Worm (Caenorhabditis elegans): ENCODE data around the gene F25E5.8.

Gene F25E5.8

DNA sequence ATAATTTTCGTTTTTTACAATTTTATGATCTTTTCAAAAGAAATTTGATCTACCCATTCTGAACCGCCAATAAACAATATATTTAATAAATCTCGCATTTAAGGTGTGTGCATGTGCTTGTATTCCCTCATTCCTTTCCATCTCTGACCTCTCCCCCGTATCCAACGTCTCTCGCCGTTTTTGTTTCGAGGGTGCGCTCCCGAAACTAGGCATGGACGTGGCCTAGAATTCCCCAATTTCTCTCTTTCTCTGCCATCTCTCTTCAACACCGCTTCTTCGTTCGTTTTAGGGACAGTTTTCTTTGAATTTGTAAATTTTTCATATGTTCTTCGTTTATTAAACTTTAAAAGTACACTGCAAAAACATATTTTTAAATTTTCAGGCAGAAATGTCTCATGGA lies 29.8 kb downstream of the F25E5.8 start, which contains the start of gene F25E5.1 (continued):
- TF ChIP-seq tlp-1 (tag; optimal IDR thresholded peaks at IDR 0.05) = no peak
- TF ChIP-seq C16A3.4 (tag; optimal IDR thresholded peaks at IDR 0.05) = peak; percentile 29
- no peak for TF ChIP-seq nhr-237 (tag; optimal IDR thresholded peaks at IDR 0.05)
- TF ChIP-seq vab-15 (tag; optimal IDR thresholded peaks at IDR 0.05) = no peak
- no peak for TF ChIP-seq sptf-1 (tag; optimal IDR thresholded peaks at IDR 0.05)
- peak; percentile 44 for TF ChIP-seq irx-1 (tag; optimal IDR thresholded peaks at IDR 0.05)
- no peak for TF ChIP-seq hlh-17 (GFP tag; optimal IDR thresholded peaks at IDR 0.05; ENCODE audit: borderline replicate concordance)
- TF ChIP-seq aly-2 (tag; optimal IDR thresholded peaks at IDR 0.05) = no peak
- TF ChIP-seq unc-86 (tag; optimal IDR thresholded peaks at IDR 0.05) = peak; percentile 47
- peak; percentile 93 for TF ChIP-seq lin-14 (GFP tag; optimal IDR thresholded peaks at IDR 0.05)
- TF ChIP-seq ceh-82 (tag; optimal IDR thresholded peaks at IDR 0.05) = peak; percentile 42 to 73 (median 65)
- no peak for TF ChIP-seq mef-2 (tag; optimal IDR thresholded peaks at IDR 0.05)
- peak; percentile 61 for TF ChIP-seq nhr-90 (tag; optimal IDR thresholded peaks at IDR 0.05; ENCODE audit: poor library complexity)
- no peak for TF ChIP-seq lin-39 (tag; optimal IDR thresholded peaks at IDR 0.05)
- TF ChIP-seq nhr-19 (GFP tag; conservative IDR thresholded peaks at IDR 0.05) = peak; percentile 70
- TF ChIP-seq unc-130 (tag; optimal IDR thresholded peaks at IDR 0.05) = no peak
- peak; percentile 55 to 75 for TF ChIP-seq lsy-2 (tag; optimal IDR thresholded peaks at IDR 0.05)
- TF ChIP-seq ces-1 (GFP tag; optimal IDR thresholded peaks at IDR 0.05) = no peak
- TF ChIP-seq ceh-90 (tag; optimal IDR thresholded peaks at IDR 0.05) = peak; percentile 77
- TF ChIP-seq ztf-11 (tag; optimal IDR thresholded peaks at IDR 0.05) = peak in 1 of 2 experiments; percentile 72
- TF ChIP-seq isw-1 (GFP tag; IDR thresholded peaks at IDR 0.05) = peak; percentile 57
- peak; percentile 76 for TF ChIP-seq snu-23 (GFP tag; optimal IDR thresholded peaks at IDR 0.05)
- no peak for TF ChIP-seq nhr-12 (tag; optimal IDR thresholded peaks at IDR 0.05)
- TF ChIP-seq C34B4.2 (tag; optimal IDR thresholded peaks at IDR 0.05) = no peak
- TF ChIP-seq mep-1 (tag; optimal IDR thresholded peaks at IDR 0.05) = peak; percentile 87
- peak; percentile 70 to 73 for TF ChIP-seq lin-35 (GFP tag; optimal IDR thresholded peaks at IDR 0.05)
- TF ChIP-seq fkh-8 (tag; optimal IDR thresholded peaks at IDR 0.05) = peak; percentile 82
- no peak for TF ChIP-seq sup-37 (GFP tag; optimal IDR thresholded peaks at IDR 0.05)
- no peak for TF ChIP-seq zag-1 (tag; optimal IDR thresholded peaks at IDR 0.05)
- TF ChIP-seq elt-3 (tag; optimal IDR thresholded peaks at IDR 0.05) = no peak
- TF ChIP-seq nhr-77 (tag; optimal IDR thresholded peaks at IDR 0.05) = peak; percentile 34
- peak; percentile 2 for TF ChIP-seq jun-1 (tag; optimal IDR thresholded peaks at IDR 0.05)
- TF ChIP-seq ama-1 (optimal IDR thresholded peaks at IDR 0.05) = no peak
- TF ChIP-seq dpl-1 (GFP tag; optimal IDR thresholded peaks at IDR 0.05) = peak; percentile 49 to 72 (median 63)
- no peak for TF ChIP-seq fos-1 (tag; optimal IDR thresholded peaks at IDR 0.05)
- no peak for TF ChIP-seq pag-3 (tag; optimal IDR thresholded peaks at IDR 0.05; ENCODE audit: borderline replicate concordance, insufficient read depth)
- TF ChIP-seq egl-13 (tag; optimal IDR thresholded peaks at IDR 0.05) = peak; percentile 43
- no peak for TF ChIP-seq zip-4 (GFP tag; optimal IDR thresholded peaks at IDR 0.05)
- TF ChIP-seq xbp-1 (tag; optimal IDR thresholded peaks at IDR 0.05) = peak; percentile 59
- no peak for TF ChIP-seq unc-30 (tag; optimal IDR thresholded peaks at IDR 0.05)
- TF ChIP-seq sox-4 (tag; optimal IDR thresholded peaks at IDR 0.05) = peak; percentile 38
- TF ChIP-seq dsc-1 (tag; optimal IDR thresholded peaks at IDR 0.05) = peak; percentile 56
- peak; percentile 30 for TF ChIP-seq fkh-4 (tag; optimal IDR thresholded peaks at IDR 0.05; ENCODE audit: borderline replicate concordance)
- no peak for TF ChIP-seq aha-1 (tag; optimal IDR thresholded peaks at IDR 0.05)
- no peak for TF ChIP-seq hlh-4 (tag; optimal IDR thresholded peaks at IDR 0.05)
- TF ChIP-seq nhr-84 (tag; optimal IDR thresholded peaks at IDR 0.05) = no peak
- TF ChIP-seq C04F5.9 (tag; optimal IDR thresholded peaks at IDR 0.05) = no peak
- TF ChIP-seq lin-15B (tag; optimal IDR thresholded peaks at IDR 0.05) = peak; percentile 31
- no peak for TF ChIP-seq pqm-1 (tag; optimal IDR thresholded peaks at IDR 0.05)
- peak; percentile 61 for TF ChIP-seq swsn-7 (tag; optimal IDR thresholded peaks at IDR 0.05)
- no peak for TF ChIP-seq ets-5 (GFP tag; IDR thresholded peaks at IDR 0.05)
- peak; percentile 93 for TF ChIP-seq rnt-1 (tag; optimal IDR thresholded peaks at IDR 0.05)
- peak; percentile 79 to 81 for TF ChIP-seq efl-1 (optimal IDR thresholded peaks at IDR 0.05)
- TF ChIP-seq efl-1 (GFP tag; optimal IDR thresholded peaks at IDR 0.05 in 1 of 2) = peak; percentile 73 to 93
- TF ChIP-seq nhr-76 (tag; optimal IDR thresholded peaks at IDR 0.05) = no peak
